Fruit fly (Drosophila melanogaster) whole organism, embryonic: ENCODE data around the gene miple2.

ENCODE experiments used
- BtbVII ChIP-seq: fragments of 200-800 bp; sonication (Bioruptor generic); optimal IDR thresholded peaks from 3 replicates; lab custom pipeline; 2017; ENCODE audit warnings: missing biosample characterization, mild to moderate bottlenecking, missing genetic modification characterization
- CG10565 ChIP-seq: fragments of 200-800 bp; sonication (Bioruptor generic); optimal IDR thresholded peaks from 3 replicates; lab custom pipeline; 2016; ENCODE audit warnings: missing biosample characterization, mild to moderate bottlenecking, missing genetic modification characterization
- CG11085 ChIP-seq: fragments of 200-800 bp; sonication (Bioruptor generic); IDR thresholded peaks from 2 replicates; pipeline ENCODE4 v1.3.6; 2022; ENCODE audit warnings: missing biosample characterization, missing genetic modification characterization
- CG12071 ChIP-seq: fragments of 200-800 bp; sonication (Bioruptor generic); optimal IDR thresholded peaks from 3 replicates; lab custom pipeline; 2018; ENCODE audit warnings: missing biosample characterization, mild to moderate bottlenecking, missing genetic modification characterization
- CG12104 ChIP-seq: fragments of 200-800 bp; sonication (Bioruptor generic); optimal IDR thresholded peaks from 3 replicates; lab custom pipeline; 2016; ENCODE audit warnings: missing biosample characterization, missing genetic modification characterization
- CG13424 ChIP-seq: fragments of 200-800 bp; sonication (Bioruptor generic); optimal IDR thresholded peaks from 2 replicates; lab custom pipeline; 2019; ENCODE audit warnings: missing biosample characterization, mild to moderate bottlenecking, missing genetic modification characterization, moderate library complexity
- CG14050 ChIP-seq: fragments of 200-800 bp; sonication (Bioruptor generic); IDR thresholded peaks from 3 replicates; pipeline ENCODE4 v1.3.6; 2022; ENCODE audit warnings: missing biosample characterization, missing genetic modification characterization
- CG14441 ChIP-seq: fragments of 200-800 bp; sonication (Bioruptor generic); IDR thresholded peaks from 2 replicates; pipeline ENCODE4 v1.3.6; 2022; ENCODE audit warnings: missing biosample characterization, missing genetic modification characterization
- CG1792 ChIP-seq: fragments of 200-800 bp; sonication (Bioruptor generic); optimal IDR thresholded peaks from 2 replicates; lab custom pipeline; 2016; ENCODE audit warnings: missing biosample characterization, missing genetic modification characterization
- CG18011 ChIP-seq: fragments of 200-800 bp; sonication (Bioruptor generic); optimal IDR thresholded peaks from 2 replicates; lab custom pipeline; 2017; ENCODE audit warnings: missing biosample characterization, missing genetic modification characterization, mild to moderate bottlenecking, moderate library complexity, missing genotype
- CG18599 ChIP-seq: fragments of 200-800 bp; sonication (Bioruptor generic); optimal IDR thresholded peaks from 3 replicates; lab custom pipeline; 2017; ENCODE audit warnings: missing biosample characterization, missing genetic modification characterization, mild to moderate bottlenecking, moderate library complexity, missing genetic modification reagents
- CG2120 ChIP-seq: fragments of 200-800 bp; sonication (Bioruptor generic); optimal IDR thresholded peaks from 3 replicates; lab custom pipeline; 2016; ENCODE audit warnings: missing biosample characterization, missing genetic modification characterization
- CG2202 ChIP-seq: fragments of 200-800 bp; sonication (Bioruptor generic); optimal IDR thresholded peaks from 2 replicates; lab custom pipeline; 2018; ENCODE audit warnings: missing biosample characterization, mild to moderate bottlenecking, missing genetic modification characterization
- CG31388 ChIP-seq: fragments of 200-800 bp; sonication (Bioruptor generic); optimal IDR thresholded peaks from 2 replicates; lab custom pipeline; 2016; ENCODE audit warnings: missing biosample characterization, missing genetic modification characterization
- CG4617 ChIP-seq: fragments of 200-800 bp; sonication (Bioruptor generic); optimal IDR thresholded peaks from 3 replicates; lab custom pipeline; 2016; ENCODE audit warnings: missing biosample characterization, missing genetic modification characterization, borderline replicate concordance
- CG7357 ChIP-seq: fragments of 200-800 bp; sonication (Bioruptor generic); IDR thresholded peaks from 3 replicates; pipeline ENCODE4 v1.3.6; 2022; ENCODE audit warnings: missing biosample characterization, missing genetic modification characterization
- CG8089 ChIP-seq: fragments of 200-800 bp; sonication (Bioruptor generic); optimal IDR thresholded peaks from 3 replicates; lab custom pipeline; 2016; ENCODE audit warnings: missing biosample characterization, missing genetic modification characterization
- CG8765 ChIP-seq: fragments of 200-800 bp; sonication (Bioruptor generic); IDR thresholded peaks from 2 replicates; pipeline ENCODE4 v1.3.6; 2022; ENCODE audit warnings: missing biosample characterization, missing genetic modification characterization
- CG9437 ChIP-seq: fragments of 200-800 bp; sonication (Bioruptor generic); optimal IDR thresholded peaks from 2 replicates; lab custom pipeline; 2018; ENCODE audit warnings: missing biosample characterization, mild to moderate bottlenecking, missing genetic modification characterization
- D ChIP-seq, 2 experiments: fragments of 200-800 bp in 1 of 2; fragments of >200 bp in 1 of 2; sonication (Bioruptor generic) in 1 of 2; optimal IDR thresholded peaks; 2 replicates in 1 of 2; 3 replicates in 1 of 2; lab custom pipeline; 2017; ENCODE audit warnings: mild to moderate bottlenecking in 1 of 2, missing biosample characterization in 1 of 2, missing genetic modification characterization in 1 of 2, missing genetic modification reagents in 1 of 2
- Drgx ChIP-seq: fragments of 200-800 bp; sonication (Bioruptor generic); IDR thresholded peaks from 2 replicates; pipeline ENCODE4 v1.3.6; 2022; ENCODE audit warnings: missing biosample characterization, missing genetic modification characterization
- Elba2 ChIP-seq: fragments of 200-800 bp; sonication (Bioruptor generic); optimal IDR thresholded peaks from 3 replicates; lab custom pipeline; 2016; ENCODE audit warnings: missing biosample characterization, missing genetic modification characterization
- Gsc ChIP-seq: fragments of 200-800 bp; sonication (Bioruptor generic); IDR thresholded peaks from 2 replicates; pipeline ENCODE4 v1.3.6; 2022; ENCODE audit warnings: missing biosample characterization, missing genetic modification characterization
- Gug ChIP-seq: fragments of 200-800 bp; sonication (Bioruptor generic); IDR thresholded peaks from 4 replicates; pipeline ENCODE4 v1.3.6; 2022; ENCODE audit warnings: missing biosample characterization, missing genetic modification characterization
- HLH3B ChIP-seq: fragments of 200-800 bp; sonication (Bioruptor generic); IDR thresholded peaks from 2 replicates; pipeline ENCODE4 v1.3.6; 2022; ENCODE audit warnings: missing biosample characterization, missing genetic modification characterization
- Hand ChIP-seq: fragments of 200-800 bp; sonication (Bioruptor generic); optimal IDR thresholded peaks from 2 replicates; lab custom pipeline; 2017; ENCODE audit warnings: mild to moderate bottlenecking, missing biosample characterization, missing genetic modification reagents, missing genetic modification characterization
- HmgD ChIP-seq: fragments of 200-800 bp; sonication (Bioruptor generic); optimal IDR thresholded peaks from 3 replicates; lab custom pipeline; 2016; ENCODE audit warnings: missing biosample characterization, missing genetic modification characterization
- Hmr ChIP-seq: fragments of 200-800 bp; sonication (Bioruptor generic); optimal IDR thresholded peaks from 3 replicates; lab custom pipeline; 2017; ENCODE audit warnings: mild to moderate bottlenecking, missing biosample characterization, missing genetic modification reagents, missing genetic modification characterization
- Hr78 ChIP-seq, 2 experiments: fragments of 200-800 bp in 1 of 2; fragments of >200 bp in 1 of 2; sonication (Bioruptor generic) in 1 of 2; optimal IDR thresholded peaks; 2 replicates each; lab custom pipeline; 2017 to 2019; ENCODE audit warnings: missing biosample characterization in 2 of 2, missing genetic modification characterization in 2 of 2, mild to moderate bottlenecking in 1 of 2, moderate library complexity in 1 of 2
- NFAT ChIP-seq: fragments of 200-800 bp; sonication (Bioruptor generic); IDR thresholded peaks from 2 replicates; pipeline ENCODE4 v1.3.6; 2022; ENCODE audit warnings: missing biosample characterization, missing genetic modification characterization
- Neu2 ChIP-seq: fragments of 200-800 bp; sonication (Bioruptor generic); optimal IDR thresholded peaks from 3 replicates; lab custom pipeline; 2016; ENCODE audit warnings: missing biosample characterization, missing genetic modification characterization, borderline replicate concordance
- Ravus ChIP-seq: fragments of 200-800 bp; sonication (Bioruptor generic); IDR thresholded peaks from 2 replicates; pipeline ENCODE4 v1.3.6; 2022; ENCODE audit warnings: missing biosample characterization, missing genetic modification characterization
- Spps ChIP-seq: fragments of 200-800 bp; sonication (Bioruptor generic); optimal IDR thresholded peaks from 2 replicates; lab custom pipeline; 2018; ENCODE audit warnings: missing biosample characterization, mild to moderate bottlenecking, missing genetic modification characterization
- YL-1 ChIP-seq: fragments of 200-800 bp; sonication (Bioruptor generic); optimal IDR thresholded peaks from 3 replicates; lab custom pipeline; 2017; ENCODE audit warnings: missing biosample characterization, mild to moderate bottlenecking, missing genetic modification characterization
- ac ChIP-seq: fragments of 200-800 bp; sonication (Bioruptor generic); optimal IDR thresholded peaks from 3 replicates; lab custom pipeline; 2017; ENCODE audit warnings: missing biosample characterization, mild to moderate bottlenecking, missing genetic modification characterization
- aop ChIP-seq: fragments of 200-800 bp; sonication (Bioruptor generic); IDR thresholded peaks from 2 replicates; pipeline ENCODE4 v1.3.6; 2022; ENCODE audit warnings: missing biosample characterization, missing genetic modification characterization
- ara ChIP-seq: fragments of 200-800 bp; sonication (Bioruptor generic); IDR thresholded peaks from 2 replicates; pipeline ENCODE4 v1.3.6; 2022; ENCODE audit warnings: missing biosample characterization, missing genetic modification characterization
- br ChIP-seq: fragments of >200 bp; optimal IDR thresholded peaks from 2 replicates; lab custom pipeline; 2017
- fd3F ChIP-seq: fragments of 200-800 bp; sonication (Bioruptor generic); optimal IDR thresholded peaks from 2 replicates; lab custom pipeline; 2018; ENCODE audit warnings: missing biosample characterization, mild to moderate bottlenecking, missing genetic modification characterization, moderate library complexity
- fd64A ChIP-seq: fragments of 200-800 bp; sonication (Bioruptor generic); optimal IDR thresholded peaks from 3 replicates; lab custom pipeline; 2018; ENCODE audit warnings: missing biosample characterization, mild to moderate bottlenecking, missing genetic modification characterization
- fru ChIP-seq: fragments of >200 bp; optimal IDR thresholded peaks from 2 replicates; lab custom pipeline; 2017
- ftz-f1 ChIP-seq: fragments of 200-800 bp; sonication (Bioruptor generic); optimal IDR thresholded peaks from 2 replicates; lab custom pipeline; 2016; ENCODE audit warnings: missing biosample characterization, missing genetic modification characterization
- gce ChIP-seq: fragments of 200-800 bp; sonication (Bioruptor generic); IDR thresholded peaks from 3 replicates; pipeline ENCODE4 v1.3.6; 2022; ENCODE audit warnings: missing biosample characterization, missing genetic modification characterization
- her ChIP-seq: fragments of 200-800 bp; sonication (Bioruptor generic); optimal IDR thresholded peaks from 2 replicates; lab custom pipeline; 2016; ENCODE audit warnings: missing biosample characterization, missing genetic modification characterization
- mirr ChIP-seq: fragments of 200-800 bp; sonication (Bioruptor generic); optimal IDR thresholded peaks from 3 replicates; lab custom pipeline; 2018; ENCODE audit warnings: missing biosample characterization, mild to moderate bottlenecking, missing genetic modification characterization
- odd ChIP-seq: fragments of 200-800 bp; sonication (Bioruptor generic); optimal IDR thresholded peaks from 2 replicates; lab custom pipeline; 2017; ENCODE audit warnings: missing biosample characterization, mild to moderate bottlenecking, missing genetic modification characterization
- sd ChIP-seq: fragments of 200-800 bp; sonication (Bioruptor generic); optimal IDR thresholded peaks from 3 replicates; lab custom pipeline; 2018; ENCODE audit warnings: missing biosample characterization, mild to moderate bottlenecking, missing genetic modification characterization, moderate library complexity
- slou ChIP-seq: fragments of 200-800 bp; sonication (Bioruptor generic); optimal IDR thresholded peaks from 3 replicates; lab custom pipeline; 2016; ENCODE audit warnings: missing biosample characterization, missing genetic modification characterization
- sug ChIP-seq: fragments of 200-800 bp; optimal IDR thresholded peaks from 2 replicates; lab custom pipeline; 2019; ENCODE audit warnings: missing biosample characterization, mild to moderate bottlenecking, missing genetic modification characterization, moderate library complexity
- tio ChIP-seq: fragments of 200-800 bp; sonication (Bioruptor generic); optimal IDR thresholded peaks from 2 replicates; lab custom pipeline; 2017; ENCODE audit warnings: missing biosample characterization, missing genetic modification characterization, inconsistent platforms
- tx ChIP-seq: fragments of 200-800 bp; sonication (Bioruptor generic); optimal IDR thresholded peaks from 2 replicates; lab custom pipeline; 2016; ENCODE audit warnings: missing biosample characterization, missing genetic modification characterization
- usp ChIP-seq: fragments of >200 bp; optimal IDR thresholded peaks from 2 replicates; lab custom pipeline; 2017; ENCODE audit warnings: missing biosample characterization, missing genetic modification characterization

Gene miple2

dm6 chr3L:294841-295408, 23.9 kb downstream of the miple2 start:
- no peak for TF ChIP-seq ftz-f1
- TF ChIP-seq usp (GFP tag; lab: Kevin White, UChicago): no peak
- TF ChIP-seq slou: no peak
- TF ChIP-seq odd: no peak
- TF ChIP-seq CG14050 (GFP tag; lab: Robert Waterston, UW): no peak
- no peak for TF ChIP-seq Drgx (GFP tag; lab: Robert Waterston, UW)
- no peak for TF ChIP-seq CG8089 (GFP tag; lab: Kevin White, UChicago)
- TF ChIP-seq HmgD (GFP tag; lab: Kevin White, UChicago): no peak
- no peak for TF ChIP-seq fru (lab: Kevin White, UChicago)
- no peak for TF ChIP-seq CG14441
- TF ChIP-seq CG18011: no peak
- TF ChIP-seq YL-1 (GFP tag; lab: Kevin White, UChicago): no peak
- TF ChIP-seq Gug (GFP tag; lab: Robert Waterston, UW): no peak; the same call in 3 of the 4 replicates
- TF ChIP-seq gce (GFP tag; lab: Robert Waterston, UW): no peak
- peak; percentile 6 for TF ChIP-seq ac
- TF ChIP-seq br: no peak
- TF ChIP-seq Ravus: no peak
- no peak for TF ChIP-seq CG1792 (GFP tag; lab: Kevin White, UChicago)
- TF ChIP-seq fd64A (GFP tag; lab: Kevin White, UChicago): no peak
- TF ChIP-seq BtbVII: no peak
- no peak for TF ChIP-seq Gsc (GFP tag; lab: Robert Waterston, UW)
- TF ChIP-seq CG18599 (GFP tag; lab: Kevin White, UChicago): no peak
- peak; percentile 28 for TF ChIP-seq CG13424 (tag; lab: Kevin White, UChicago)
- TF ChIP-seq CG31388 (GFP tag; lab: Kevin White, UChicago): no peak
- TF ChIP-seq mirr: no peak
- TF ChIP-seq CG2120: no peak
- TF ChIP-seq her (GFP tag; lab: Kevin White, UChicago): no peak
- TF ChIP-seq tx (GFP tag; lab: Kevin White, UChicago): no peak
- no peak for TF ChIP-seq CG7357
- TF ChIP-seq ara (GFP tag; lab: Robert Waterston, UW): no peak
- TF ChIP-seq CG12104: no peak
- TF ChIP-seq Hmr (GFP tag; lab: Kevin White, UChicago): no peak
- TF ChIP-seq sug (tag; lab: Kevin White, UChicago): no peak
- no peak for TF ChIP-seq tio (GFP tag; lab: Kevin White, UChicago)
- TF ChIP-seq Hand (GFP tag; lab: Kevin White, UChicago): no peak
- TF ChIP-seq CG4617 (GFP tag; lab: Kevin White, UChicago): no peak
- no peak for TF ChIP-seq NFAT (GFP tag; lab: Robert Waterston, UW)
- TF ChIP-seq CG11085 (GFP tag; lab: Robert Waterston, UW): no peak
- TF ChIP-seq CG12071 (GFP tag; lab: Kevin White, UChicago): no peak
- TF ChIP-seq aop (GFP tag; lab: Robert Waterston, UW): no peak
- peak; percentile 63 for TF ChIP-seq CG2202 (tag; lab: Kevin White, UChicago)
- TF ChIP-seq fd3F (GFP tag; lab: Kevin White, UChicago): no peak
- no peak for TF ChIP-seq CG8765
- no peak for TF ChIP-seq D (optimal IDR thresholded peaks at IDR 0.05; lab: Kevin White, UChicago)
- TF ChIP-seq D (GFP tag; optimal IDR thresholded peaks at IDR 0.05; lab: Kevin White, UChicago): peak; percentile 62
- TF ChIP-seq Hr78 (GFP tag; optimal IDR thresholded peaks at IDR 0.05; lab: Kevin White, UChicago): peak in 1 of 2 experiments; percentile 29
- TF ChIP-seq Elba2 (GFP tag; lab: Kevin White, UChicago): no peak
- TF ChIP-seq HLH3B (GFP tag; lab: Robert Waterston, UW): no peak
- no peak for TF ChIP-seq CG10565 (GFP tag; lab: Kevin White, UChicago)
- TF ChIP-seq sd: no peak
- TF ChIP-seq CG9437 (GFP tag; lab: Kevin White, UChicago): no peak
- TF ChIP-seq Neu2 (GFP tag; lab: Kevin White, UChicago): no peak
- peak; percentile 37 for TF ChIP-seq Spps (tag; lab: Kevin White, UChicago)
